Fruit fly (Drosophila melanogaster): Measurements from ENCODE around the gene TM9SF2.

The TM9SF2 gene

dm6 chr2L:20714468-20715404 is 19.4 kb downstream of the TM9SF2 start, which contains the start of gene Hr38:
Gene Hr38, minus strand, starts transcription at chr2L:20714588.
- TF ChIP-seq CG8301 (tag; optimal IDR thresholded peaks at IDR 0.05): no peak
- TF ChIP-seq CG9948 (tag; optimal IDR thresholded peaks at IDR 0.05): no peak
- no peak for TF ChIP-seq CG34367 (tag; optimal IDR thresholded peaks at IDR 0.05)
- TF ChIP-seq CG4496 (GFP tag; IDR thresholded peaks at IDR 0.05): peak; percentile 79
- no peak for TF ChIP-seq CG17806 (tag; optimal IDR thresholded peaks at IDR 0.05)
- TF ChIP-seq CG8159 (tag; optimal IDR thresholded peaks at IDR 0.05): no peak
- TF ChIP-seq gl (tag; optimal IDR thresholded peaks at IDR 0.05): no peak
- no peak for TF ChIP-seq D1 (tag; optimal IDR thresholded peaks at IDR 0.05)
- no peak for TF ChIP-seq CG10348 (GFP tag; IDR thresholded peaks at IDR 0.05)
- no peak for TF ChIP-seq CG15710 (tag; optimal IDR thresholded peaks at IDR 0.05)
- TF ChIP-seq CG12605 (GFP tag; IDR thresholded peaks at IDR 0.05): peak; percentile 61
- TF ChIP-seq fd96Ca (GFP tag; IDR thresholded peaks at IDR 0.05): peak; percentile 46; the same call in 1 of the 3 replicates
- peak; percentile 72; the same call in 1 of the 2 replicates for TF ChIP-seq Ets98B (GFP tag; IDR thresholded peaks at IDR 0.05)
- no peak for TF ChIP-seq Pif1B (GFP tag; optimal IDR thresholded peaks at IDR 0.05)
- TF ChIP-seq CG13204 (GFP tag; optimal IDR thresholded peaks at IDR 0.05): peak; percentile 67
- peak; percentile 59; the same call in 1 of the 2 replicates for TF ChIP-seq CG32121 (GFP tag; IDR thresholded peaks at IDR 0.05)
- TF ChIP-seq CG14655 (GFP tag; optimal IDR thresholded peaks at IDR 0.05): no peak
- no peak for TF ChIP-seq rn (GFP tag; IDR thresholded peaks at IDR 0.05)
- TF ChIP-seq Snoo (tag; optimal IDR thresholded peaks at IDR 0.05): peak; percentile 16
- TF ChIP-seq EcR (GFP tag; optimal IDR thresholded peaks at IDR 0.05): peak; percentile 55
- no peak for TF ChIP-seq Pif1A (GFP tag; optimal IDR thresholded peaks at IDR 0.05)

dm6 chr2L:20705869-20706368 is 28.2 kb downstream of the TM9SF2 start:
- TF ChIP-seq CG8301 (tag; optimal IDR thresholded peaks at IDR 0.05) (no peak), CG34367 (tag; optimal IDR thresholded peaks at IDR 0.05) (no peak), CG14655 (GFP tag; optimal IDR thresholded peaks at IDR 0.05) (no peak), CG9948 (tag; optimal IDR thresholded peaks at IDR 0.05) (no peak), CG13204 (GFP tag; optimal IDR thresholded peaks at IDR 0.05) (peak; percentile 5)

dm6 chr2L:20704511-20705266 is 29.4 kb downstream of the TM9SF2 start:
- TF ChIP-seq Ets98B (GFP tag; IDR thresholded peaks at IDR 0.05) (no peak), CG13204 (GFP tag; optimal IDR thresholded peaks at IDR 0.05) (no peak), Pif1B (GFP tag; optimal IDR thresholded peaks at IDR 0.05) (no peak), CG14655 (GFP tag; optimal IDR thresholded peaks at IDR 0.05) (no peak), CG15710 (tag; optimal IDR thresholded peaks at IDR 0.05) (no peak), rn (GFP tag; IDR thresholded peaks at IDR 0.05) (no peak), Snoo (tag; optimal IDR thresholded peaks at IDR 0.05) (no peak), CG8159 (tag; optimal IDR thresholded peaks at IDR 0.05) (no peak), Pif1A (GFP tag; optimal IDR thresholded peaks at IDR 0.05) (no peak), EcR (GFP tag; optimal IDR thresholded peaks at IDR 0.05) (no peak), CG17806 (tag; optimal IDR thresholded peaks at IDR 0.05) (no peak), CG34367 (tag; optimal IDR thresholded peaks at IDR 0.05) (no peak), gl (tag; optimal IDR thresholded peaks at IDR 0.05) (no peak), CG12605 (GFP tag; IDR thresholded peaks at IDR 0.05) (no peak)

dm6 chr2L:20700534-20701239 is 33.4 kb downstream of the TM9SF2 start:
- TF ChIP-seq CG17806 (tag; optimal IDR thresholded peaks at IDR 0.05): peak; percentile 74
- TF ChIP-seq CG34367 (tag; optimal IDR thresholded peaks at IDR 0.05): peak; percentile 76
- no peak for TF ChIP-seq EcR (GFP tag; optimal IDR thresholded peaks at IDR 0.05)
- peak; percentile 61 for TF ChIP-seq Pif1B (GFP tag; optimal IDR thresholded peaks at IDR 0.05)
- no peak for TF ChIP-seq CG32121 (GFP tag; IDR thresholded peaks at IDR 0.05)
- peak; percentile 82 for TF ChIP-seq CG9948 (tag; optimal IDR thresholded peaks at IDR 0.05)
- TF ChIP-seq CG8159 (tag; optimal IDR thresholded peaks at IDR 0.05): peak; percentile 78
- peak; percentile 85 for TF ChIP-seq Snoo (tag; optimal IDR thresholded peaks at IDR 0.05)
- peak; percentile 57; the same call in 2 of the 3 replicates for TF ChIP-seq CG4496 (GFP tag; IDR thresholded peaks at IDR 0.05)
- no peak for TF ChIP-seq gl (tag; optimal IDR thresholded peaks at IDR 0.05)
- peak; percentile 57 for TF ChIP-seq Pif1A (GFP tag; optimal IDR thresholded peaks at IDR 0.05)
- TF ChIP-seq CG14655 (GFP tag; optimal IDR thresholded peaks at IDR 0.05): peak; percentile 90
- no peak for TF ChIP-seq CG10348 (GFP tag; IDR thresholded peaks at IDR 0.05)
- peak; percentile 54; the same call in 2 of the 3 replicates for TF ChIP-seq fd96Ca (GFP tag; IDR thresholded peaks at IDR 0.05)
- peak; percentile 64 for TF ChIP-seq Ets98B (GFP tag; IDR thresholded peaks at IDR 0.05)
- peak; percentile 43; the same call in 1 of the 2 replicates for TF ChIP-seq CG12605 (GFP tag; IDR thresholded peaks at IDR 0.05)
- TF ChIP-seq CG15710 (tag; optimal IDR thresholded peaks at IDR 0.05): peak; percentile 90
- TF ChIP-seq CG13204 (GFP tag; optimal IDR thresholded peaks at IDR 0.05): peak; percentile 56
- TF ChIP-seq D1 (tag; optimal IDR thresholded peaks at IDR 0.05): peak; percentile 51
- peak; percentile 83 for TF ChIP-seq CG8301 (tag; optimal IDR thresholded peaks at IDR 0.05)
- TF ChIP-seq rn (GFP tag; IDR thresholded peaks at IDR 0.05): peak; percentile 23; the same call in 1 of the 2 replicates
